Worm (Caenorhabditis elegans): Measurements from ENCODE around the gene srsx-38.

The srsx-38 gene

DNA sequence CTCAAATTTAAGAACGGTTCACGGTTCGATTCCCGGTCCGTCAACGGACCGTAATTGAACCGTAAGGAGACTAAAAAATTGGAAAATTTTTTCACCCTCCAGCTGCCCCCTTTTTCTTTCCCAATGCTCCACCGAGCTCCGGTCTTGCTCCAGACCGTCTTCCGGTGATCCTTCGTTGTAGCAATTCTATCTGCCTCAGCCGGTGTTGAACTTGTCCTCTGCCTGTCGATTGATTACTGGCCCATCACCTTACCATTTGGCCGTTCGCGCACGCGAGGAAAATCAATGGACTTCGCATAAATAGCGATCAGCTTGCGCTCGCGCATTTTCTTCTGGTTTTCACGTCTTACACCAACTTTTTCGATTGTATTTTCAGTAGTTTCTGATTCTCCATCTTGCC lies 39.9 kb downstream of the srsx-38 start (continued):
- TF ChIP-seq hsf-1 (GFP tag; IDR thresholded peaks at IDR 0.05) (peak; percentile 69), ztf-28 (GFP tag; IDR thresholded peaks at IDR 0.05) (peak; percentile 77; the same call in 1 of the 2 replicates), ztf-25 (GFP tag; IDR thresholded peaks at IDR 0.05) (peak; percentile 72; the same call in 1 of the 2 replicates), madf-3 (GFP tag; IDR thresholded peaks at IDR 0.05) (peak; percentile 81), tbp1 (GFP tag; optimal IDR thresholded peaks at IDR 0.05) (peak; percentile 82)

DNA sequence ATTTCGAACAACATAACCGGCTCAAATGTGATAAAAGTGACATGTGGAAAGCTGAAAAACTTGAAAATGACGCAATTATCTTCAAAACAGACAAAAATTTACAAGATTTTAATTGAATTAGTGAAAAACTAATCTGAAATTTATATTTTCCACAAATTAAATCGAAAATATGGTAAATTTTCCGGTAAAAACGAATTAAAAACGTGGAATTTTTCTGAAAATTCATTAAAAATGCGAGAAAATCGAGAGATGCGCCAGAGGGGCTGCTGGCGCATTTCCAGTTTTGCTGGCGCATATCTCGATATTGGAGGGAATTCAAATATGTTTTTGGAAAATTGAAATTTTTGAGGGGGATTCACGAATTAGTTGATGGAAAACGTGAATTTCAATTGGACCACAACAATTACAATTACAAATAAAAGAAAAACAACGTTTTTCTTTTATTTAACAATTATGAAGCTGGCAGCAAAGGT lies 41.2 kb downstream of the srsx-38 start, which contains the start of the genes haf-3 and F57A10.2:
haf-3 (minus strand) TSS at position 51 of the 473 bp plus-strand sequence.
F57A10.2 (plus strand) TSS at position 454 of the 473 bp plus-strand sequence.
- peak; percentile 65; the same call in 1 of the 2 replicates for TF ChIP-seq lir-1 (GFP tag; conservative IDR thresholded peaks at IDR 0.05)
- TF ChIP-seq F10E7.11 (tag; optimal IDR thresholded peaks at IDR 0.05): no peak
- TF ChIP-seq aptf-2 (GFP tag; conservative IDR thresholded peaks at IDR 0.05): no peak
- no peak for TF ChIP-seq fkh-3 (tag; optimal IDR thresholded peaks at IDR 0.05)
- TF ChIP-seq lin-40 (tag; optimal IDR thresholded peaks at IDR 0.05): peak; percentile 93
- TF ChIP-seq snpc-1.3 (tag; optimal IDR thresholded peaks at IDR 0.05; ENCODE audit: insufficient read depth): peak; percentile 71
- no peak for TF ChIP-seq aptf-3 (GFP tag; IDR thresholded peaks at IDR 0.05)
- TF ChIP-seq mcd-1 (GFP tag; IDR thresholded peaks at IDR 0.05): peak; percentile 92
- no peak for TF ChIP-seq Y79H2A.3 (GFP tag; conservative IDR thresholded peaks at IDR 0.05)
- no peak for TF ChIP-seq nfya-2 (GFP tag; IDR thresholded peaks at IDR 0.05)
- no peak for TF ChIP-seq ztf-3 (GFP tag; optimal IDR thresholded peaks at IDR 0.05)
- no peak for TF ChIP-seq B0035.1 (tag; optimal IDR thresholded peaks at IDR 0.05)
- TF ChIP-seq lsl-1 (GFP tag; optimal IDR thresholded peaks at IDR 0.05): peak; percentile 71
- TF ChIP-seq repo-1 (tag; optimal IDR thresholded peaks at IDR 0.05): peak; percentile 70
- TF ChIP-seq bed-2 (GFP tag; IDR thresholded peaks at IDR 0.05): no peak
- peak; percentile 81 for TF ChIP-seq K11D2.4 (GFP tag; IDR thresholded peaks at IDR 0.05)
- TF ChIP-seq snpc-4 (GFP tag; optimal IDR thresholded peaks at IDR 0.05): peak; percentile 36
- peak; percentile 70 to 86 (median 81) for TF ChIP-seq snpc-4 (tag; optimal IDR thresholded peaks at IDR 0.05)
- no peak for TF ChIP-seq ztf-25 (GFP tag; IDR thresholded peaks at IDR 0.05)
- peak; percentile 48 for TF ChIP-seq gei-17 (GFP tag; optimal IDR thresholded peaks at IDR 0.05)
- TF ChIP-seq madf-3 (GFP tag; IDR thresholded peaks at IDR 0.05): peak; percentile 81; the same call in 1 of the 2 replicates
- TF ChIP-seq ZK185.1 (tag; optimal IDR thresholded peaks at IDR 0.05; ENCODE audit: poor library complexity, severe bottlenecking): peak; percentile 75
- TF ChIP-seq ets-4 (GFP tag; optimal IDR thresholded peaks at IDR 0.05): no peak
- TF ChIP-seq attf-6 (GFP tag; IDR thresholded peaks at IDR 0.05): peak; percentile 84
- TF ChIP-seq F39B2.1 (GFP tag; IDR thresholded peaks at IDR 0.05): 0 out of 2 replicates have a peak, but pooled peaks have one; percentile 45
- TF ChIP-seq Y95B8A.8 (GFP tag; IDR thresholded peaks at IDR 0.05): no peak
- no peak for TF ChIP-seq nhr-120 (GFP tag; IDR thresholded peaks at IDR 0.05)
- TF ChIP-seq madf-10 (tag; optimal IDR thresholded peaks at IDR 0.05): peak; percentile 38
- no peak for TF ChIP-seq ccch-3 (GFP tag; optimal IDR thresholded peaks at IDR 0.05)
- no peak for TF ChIP-seq akir-1 (GFP tag; optimal IDR thresholded peaks at IDR 0.05)
- no peak for TF ChIP-seq unc-130 (GFP tag; optimal IDR thresholded peaks at IDR 0.05)
- no peak for TF ChIP-seq rpc-1 (optimal IDR thresholded peaks at IDR 0.05)
- no peak for TF ChIP-seq rpc-1 (tag; optimal IDR thresholded peaks at IDR 0.05)
- no peak for TF ChIP-seq Y53F4B.3 (GFP tag; IDR thresholded peaks at IDR 0.05)
- no peak for TF ChIP-seq hlh-26 (GFP tag; conservative IDR thresholded peaks at IDR 0.05)
- TF ChIP-seq Y56A3A.18 (GFP tag; IDR thresholded peaks at IDR 0.05): peak; percentile 71
- peak; percentile 70 for TF ChIP-seq attf-3 (GFP tag; conservative IDR thresholded peaks at IDR 0.05)
- TF ChIP-seq nhr-90 (tag; optimal IDR thresholded peaks at IDR 0.05): no peak
- TF ChIP-seq F23B12.7 (tag; optimal IDR thresholded peaks at IDR 0.05; ENCODE audit: insufficient read depth): peak; percentile 86
- peak; percentile 50 for TF ChIP-seq attf-5 (GFP tag; optimal IDR thresholded peaks at IDR 0.05)
- TF ChIP-seq lin-54 (GFP tag; optimal IDR thresholded peaks at IDR 0.05): peak; percentile 99
- TF ChIP-seq hlh-12 (tag; optimal IDR thresholded peaks at IDR 0.05): no peak
- TF ChIP-seq efl-1 (GFP tag; optimal IDR thresholded peaks at IDR 0.05): peak; percentile 90
- peak; percentile 38 for TF ChIP-seq chd-7 (tag; optimal IDR thresholded peaks at IDR 0.05)
